Worm (Caenorhabditis elegans): ENCODE data around the gene H18N23.2.

- TF ChIP-seq T22C8.4 (GFP tag; IDR thresholded peaks at IDR 0.05), result no peak
- TF ChIP-seq ztf-29 (GFP tag; IDR thresholded peaks at IDR 0.05), result no peak
- TF ChIP-seq tab-1 (GFP tag; IDR thresholded peaks at IDR 0.05), result no peak
- TF ChIP-seq flt-1 (GFP tag; IDR thresholded peaks at IDR 0.05), result no peak
- TF ChIP-seq klf-2 (GFP tag; conservative IDR thresholded peaks at IDR 0.05), result no peak
- TF ChIP-seq ztf-23 (GFP tag; IDR thresholded peaks at IDR 0.05), result no peak
- TF ChIP-seq ref-1 (GFP tag; conservative IDR thresholded peaks at IDR 0.05), result no peak
- no peak for TF ChIP-seq med-1 (GFP tag; optimal IDR thresholded peaks at IDR 0.05; ENCODE audit: insufficient read depth)
These were observed 26.6 kb upstream of the H18N23.2 start for ce11 chrX:17667288-17667687.
